Fruit fly (Drosophila melanogaster) whole organism, embryonic: Measurements from ENCODE around the gene RabX5.

Source experiments
- Aef1 ChIP-seq: fragments of 200-800 bp; sonication (Bioruptor generic); IDR thresholded peaks from 3 replicates; pipeline ENCODE4 v1.3.6; 2022; ENCODE audit warnings: missing biosample characterization, missing genetic modification characterization
- Asciz ChIP-seq: fragments of 200-800 bp; sonication (Bioruptor generic); optimal IDR thresholded peaks from 2 replicates; lab custom pipeline; 2017; ENCODE audit warnings: missing biosample characterization, mild to moderate bottlenecking, missing genetic modification characterization, missing genetic modification reagents
- Blimp-1 ChIP-seq: fragments of 200-800 bp; sonication (Bioruptor generic); optimal IDR thresholded peaks from 3 replicates; lab custom pipeline; 2018; ENCODE audit warnings: missing biosample characterization, missing genetic modification characterization, mild to moderate bottlenecking, moderate library complexity, missing genetic modification reagents
- CG10267 ChIP-seq: fragments of 200-800 bp; sonication (Bioruptor generic); optimal IDR thresholded peaks from 2 replicates; lab custom pipeline; 2018; ENCODE audit warnings: missing biosample characterization, mild to moderate bottlenecking, missing genetic modification characterization, moderate library complexity
- CG10431 ChIP-seq: fragments of 200-800 bp; sonication (Bioruptor generic); optimal IDR thresholded peaks from 3 replicates; lab custom pipeline; 2018; ENCODE audit warnings: missing biosample characterization, mild to moderate bottlenecking, missing genetic modification characterization
- CG10565 ChIP-seq: fragments of 200-800 bp; sonication (Bioruptor generic); optimal IDR thresholded peaks from 3 replicates; lab custom pipeline; 2016; ENCODE audit warnings: missing biosample characterization, mild to moderate bottlenecking, missing genetic modification characterization
- CG12104 ChIP-seq: fragments of 200-800 bp; sonication (Bioruptor generic); optimal IDR thresholded peaks from 3 replicates; lab custom pipeline; 2016; ENCODE audit warnings: missing biosample characterization, missing genetic modification characterization
- CG12155 ChIP-seq: fragments of 200-800 bp; sonication (Bioruptor generic); optimal IDR thresholded peaks from 3 replicates; lab custom pipeline; 2016; ENCODE audit warnings: missing biosample characterization, missing genetic modification characterization
- CG12236 ChIP-seq: fragments of 200-800 bp; sonication (Bioruptor generic); optimal IDR thresholded peaks from 2 replicates; lab custom pipeline; 2016; ENCODE audit warnings: missing biosample characterization, missing genetic modification characterization
- CG1233 ChIP-seq: fragments of 200-800 bp; sonication (Bioruptor generic); optimal IDR thresholded peaks from 4 replicates; lab custom pipeline; 2018; ENCODE audit warnings: missing biosample characterization, mild to moderate bottlenecking, missing genetic modification characterization
- CG13775 ChIP-seq: fragments of 200-800 bp; sonication (Bioruptor generic); optimal IDR thresholded peaks from 3 replicates; lab custom pipeline; 2017; ENCODE audit warnings: missing biosample characterization, mild to moderate bottlenecking, missing genetic modification characterization
- CG15479 ChIP-seq: fragments of 200-800 bp; sonication (Bioruptor generic); optimal IDR thresholded peaks from 3 replicates; lab custom pipeline; 2019; ENCODE audit warnings: missing biosample characterization, mild to moderate bottlenecking, missing genetic modification characterization, moderate library complexity
- CG17385 ChIP-seq: fragments of 200-800 bp; sonication (Bioruptor generic); optimal IDR thresholded peaks from 3 replicates; lab custom pipeline; 2018; ENCODE audit warnings: missing biosample characterization, mild to moderate bottlenecking, missing genetic modification characterization
- CG18619 ChIP-seq: fragments of 200-800 bp; sonication (Bioruptor generic); optimal IDR thresholded peaks from 3 replicates; lab custom pipeline; 2017; ENCODE audit warnings: missing biosample characterization, mild to moderate bottlenecking, missing genetic modification characterization
- CG2875 ChIP-seq: fragments of 200-800 bp; sonication (Bioruptor generic); optimal IDR thresholded peaks from 2 replicates; lab custom pipeline; 2017; ENCODE audit warnings: missing biosample characterization, mild to moderate bottlenecking, missing genetic modification characterization, missing genetic modification reagents
- CG3281 ChIP-seq: fragments of 200-800 bp; sonication (Bioruptor generic); optimal IDR thresholded peaks from 3 replicates; lab custom pipeline; 2017; ENCODE audit warnings: missing biosample characterization, mild to moderate bottlenecking, missing genetic modification characterization
- CG3847 ChIP-seq: fragments of 200-800 bp; sonication (Bioruptor generic); IDR thresholded peaks from 2 replicates; pipeline ENCODE4 v1.3.6; 2022; ENCODE audit warnings: missing biosample characterization, missing genetic modification characterization
- CG4854 ChIP-seq: fragments of 200-800 bp; sonication (Bioruptor generic); optimal IDR thresholded peaks from 2 replicates; lab custom pipeline; 2016; ENCODE audit warnings: missing biosample characterization, missing genetic modification characterization, inconsistent platforms
- CG6175 ChIP-seq: fragments of 200-800 bp; sonication (Bioruptor generic); IDR thresholded peaks from 3 replicates; pipeline ENCODE4 v1.3.6; 2022; ENCODE audit warnings: missing biosample characterization, missing genetic modification characterization
- CG8388 ChIP-seq: fragments of 200-800 bp; sonication (Bioruptor generic); optimal IDR thresholded peaks from 2 replicates; lab custom pipeline; 2019; ENCODE audit warnings: missing biosample characterization, mild to moderate bottlenecking, missing genetic modification characterization, moderate library complexity
- CG8765 ChIP-seq: fragments of 200-800 bp; sonication (Bioruptor generic); IDR thresholded peaks from 2 replicates; pipeline ENCODE4 v1.3.6; 2022; ENCODE audit warnings: missing biosample characterization, missing genetic modification characterization
- CG9609 ChIP-seq: fragments of 200-800 bp; sonication (Bioruptor generic); optimal IDR thresholded peaks from 3 replicates; lab custom pipeline; 2016; ENCODE audit warnings: missing biosample characterization, missing genetic modification characterization
- CG9932 ChIP-seq: fragments of 200-800 bp; sonication (Bioruptor generic); IDR thresholded peaks from 2 replicates; pipeline ENCODE4 v1.3.6; 2022; ENCODE audit warnings: missing biosample characterization, missing genetic modification characterization
- CkIIα-i1 ChIP-seq: fragments of 200-800 bp; sonication (Bioruptor generic); IDR thresholded peaks from 2 replicates; pipeline ENCODE4 v1.3.6; 2022; ENCODE audit warnings: missing biosample characterization, missing genetic modification characterization
- Fer3 ChIP-seq: fragments of 200-800 bp; sonication (Bioruptor generic); optimal IDR thresholded peaks from 2 replicates; lab custom pipeline; 2018; ENCODE audit warnings: missing biosample characterization, mild to moderate bottlenecking, missing genetic modification characterization, moderate library complexity
- Hmr ChIP-seq: fragments of 200-800 bp; sonication (Bioruptor generic); optimal IDR thresholded peaks from 3 replicates; lab custom pipeline; 2017; ENCODE audit warnings: mild to moderate bottlenecking, missing biosample characterization, missing genetic modification reagents, missing genetic modification characterization
- Hr78 ChIP-seq, 2 experiments: fragments of 200-800 bp in 1 of 2; fragments of >200 bp in 1 of 2; sonication (Bioruptor generic) in 1 of 2; optimal IDR thresholded peaks; 2 replicates each; lab custom pipeline; 2017 to 2019; ENCODE audit warnings: missing biosample characterization in 2 of 2, missing genetic modification characterization in 2 of 2, mild to moderate bottlenecking in 1 of 2, moderate library complexity in 1 of 2
- Lim3 ChIP-seq: fragments of 200-800 bp; sonication (Bioruptor generic); IDR thresholded peaks from 2 replicates; pipeline ENCODE4 v1.3.6; 2022; ENCODE audit warnings: missing biosample characterization, missing genetic modification characterization
- Med ChIP-seq: fragments of 200-800 bp; sonication (Bioruptor generic); peaks from one replicate; lab custom pipeline; 2016; ENCODE audit warnings: missing biosample characterization, missing genetic modification characterization, mild to moderate bottlenecking, inconsistent platforms, moderate library complexity
- Mrtf ChIP-seq: fragments of 200-800 bp; sonication (Bioruptor generic); IDR thresholded peaks from 3 replicates; pipeline ENCODE4 v1.3.6; 2022; ENCODE audit warnings: missing biosample characterization, missing genetic modification characterization
- Nf-YB ChIP-seq: fragments of 200-800 bp; sonication (Bioruptor generic); optimal IDR thresholded peaks from 3 replicates; lab custom pipeline; 2019; ENCODE audit warnings: missing biosample characterization, mild to moderate bottlenecking, missing genetic modification characterization, moderate library complexity
- Side ChIP-seq: fragments of 200-800 bp; sonication (Bioruptor generic); optimal IDR thresholded peaks from 2 replicates; lab custom pipeline; 2016; ENCODE audit warnings: missing biosample characterization, missing genetic modification characterization
- Spps ChIP-seq: fragments of 200-800 bp; sonication (Bioruptor generic); optimal IDR thresholded peaks from 2 replicates; lab custom pipeline; 2018; ENCODE audit warnings: missing biosample characterization, mild to moderate bottlenecking, missing genetic modification characterization
- ash1 ChIP-seq: fragments of 200-800 bp; sonication (Bioruptor generic); optimal IDR thresholded peaks from 2 replicates; lab custom pipeline; 2018; ENCODE audit warnings: missing biosample characterization, mild to moderate bottlenecking, missing genetic modification characterization
- cato ChIP-seq: fragments of 200-800 bp; sonication (Bioruptor generic); optimal IDR thresholded peaks from 2 replicates; lab custom pipeline; 2016; ENCODE audit warnings: missing biosample characterization, missing genetic modification characterization, borderline replicate concordance
- cwo ChIP-seq: fragments of 200-800 bp; sonication (Bioruptor generic); optimal IDR thresholded peaks from 3 replicates; lab custom pipeline; 2017; ENCODE audit warnings: missing biosample characterization, missing genetic modification characterization, mild to moderate bottlenecking, moderate library complexity, missing genetic modification reagents
- dysf ChIP-seq: fragments of 200-800 bp; sonication (Bioruptor generic); IDR thresholded peaks from 3 replicates; pipeline ENCODE4 v1.3.6; 2022; ENCODE audit warnings: missing biosample characterization, missing genetic modification characterization
- grau ChIP-seq: fragments of 200-800 bp; optimal IDR thresholded peaks from 3 replicates; lab custom pipeline; 2019; ENCODE audit warnings: missing biosample characterization, mild to moderate bottlenecking, missing genetic modification characterization, moderate library complexity
- ham ChIP-seq: fragments of 200-800 bp; sonication (Bioruptor generic); IDR thresholded peaks from 2 replicates; pipeline ENCODE4 v1.3.6; 2022; ENCODE audit warnings: missing biosample characterization, missing genetic modification characterization
- her ChIP-seq: fragments of 200-800 bp; sonication (Bioruptor generic); optimal IDR thresholded peaks from 2 replicates; lab custom pipeline; 2016; ENCODE audit warnings: missing biosample characterization, missing genetic modification characterization
- kay ChIP-seq: fragments of 200-800 bp; sonication (Bioruptor generic); optimal IDR thresholded peaks from 2 replicates; lab custom pipeline; 2016; ENCODE audit warnings: missing biosample characterization, missing genetic modification characterization
- nerfin-1 ChIP-seq: fragments of 200-800 bp; sonication (Bioruptor generic); optimal IDR thresholded peaks from 3 replicates; lab custom pipeline; 2019; ENCODE audit warnings: missing biosample characterization, mild to moderate bottlenecking, missing genetic modification characterization, moderate library complexity
- odd ChIP-seq: fragments of 200-800 bp; sonication (Bioruptor generic); optimal IDR thresholded peaks from 2 replicates; lab custom pipeline; 2017; ENCODE audit warnings: missing biosample characterization, mild to moderate bottlenecking, missing genetic modification characterization
- pros ChIP-seq: fragments of 200-800 bp; sonication (Bioruptor generic); optimal IDR thresholded peaks from 3 replicates; lab custom pipeline; 2019; ENCODE audit warnings: missing biosample characterization, mild to moderate bottlenecking, missing genetic modification characterization, moderate library complexity
- shn ChIP-seq: fragments of 200-800 bp; sonication (Bioruptor generic); optimal IDR thresholded peaks from 3 replicates; lab custom pipeline; 2016; ENCODE audit warnings: missing biosample characterization, missing genetic modification characterization
- sisA ChIP-seq: fragments of 200-800 bp; sonication (Bioruptor generic); IDR thresholded peaks from 2 replicates; pipeline ENCODE4 v1.3.6; 2022; ENCODE audit warnings: missing biosample characterization, missing genetic modification characterization
- tin ChIP-seq: fragments of 200-800 bp; sonication (Bioruptor generic); optimal IDR thresholded peaks from 3 replicates; lab custom pipeline; 2016; ENCODE audit warnings: missing biosample characterization, missing genetic modification characterization
- tna ChIP-seq: fragments of 200-800 bp; sonication (Bioruptor generic); IDR thresholded peaks from 2 replicates; pipeline ENCODE4 v1.3.6; 2022; ENCODE audit warnings: missing biosample characterization, missing genetic modification characterization; ENCODE audit not compliant: partially characterized antibody
- vvl ChIP-seq: fragments of 200-800 bp; sonication (Bioruptor generic); IDR thresholded peaks from 2 replicates; pipeline ENCODE4 v1.3.6; 2022; ENCODE audit warnings: missing biosample characterization, missing genetic modification characterization
- zf30C ChIP-seq: fragments of 200-800 bp; sonication (Bioruptor generic); optimal IDR thresholded peaks from 3 replicates; lab custom pipeline; 2018; ENCODE audit warnings: missing biosample characterization, mild to moderate bottlenecking, missing genetic modification characterization

Gene RabX5

dm6 chr3L:1629064-1629777 lies 40.7 kb downstream of the RabX5 start, which contains the start of gene GC (continued):
- TF ChIP-seq Nf-YB (no peak), grau (tag; lab: Kevin White, UChicago) (peak; percentile 26), CG2875 (GFP tag; lab: Kevin White, UChicago) (no peak), CG12155 (GFP tag; lab: Kevin White, UChicago) (no peak), CkIIα-i1 (GFP tag; lab: Robert Waterston, UW) (no peak), shn (GFP tag; lab: Kevin White, UChicago) (no peak), ham (no peak), CG12236 (GFP tag; lab: Kevin White, UChicago) (no peak), CG15479 (GFP tag; lab: Kevin White, UChicago) (no peak), Mrtf (GFP tag; lab: Robert Waterston, UW) (0 out of 3 replicates have a peak, but pooled peaks have one; percentile 21), CG12104 (GFP tag; lab: Kevin White, UChicago) (no peak), CG6175 (GFP tag; lab: Robert Waterston, UW) (no peak), zf30C (no peak), CG17385 (GFP tag; lab: Kevin White, UChicago) (no peak), Med (no peak), CG1233 (GFP tag; lab: Kevin White, UChicago) (no peak), Blimp-1 (GFP tag; lab: Kevin White, UChicago) (no peak), CG9932 (GFP tag; lab: Robert Waterston, UW) (peak; percentile 53), CG18619 (GFP tag; lab: Kevin White, UChicago) (no peak), CG13775 (GFP tag; lab: Kevin White, UChicago) (no peak), CG3281 (no peak), kay (no peak), Hr78 (GFP tag; optimal IDR thresholded peaks at IDR 0.05; lab: Kevin White, UChicago) (no peak), CG8765 (no peak), cwo (GFP tag; lab: Kevin White, UChicago) (no peak), Hmr (GFP tag; lab: Kevin White, UChicago) (peak; percentile 49), CG3847 (GFP tag; lab: Robert Waterston, UW) (0 out of 2 replicates have a peak, but pooled peaks have one; percentile 4), CG9609 (GFP tag; lab: Kevin White, UChicago) (no peak), cato (GFP tag; lab: Kevin White, UChicago) (no peak), Asciz (GFP tag; lab: Kevin White, UChicago) (no peak), CG10267 (tag; lab: Kevin White, UChicago) (no peak), sisA (GFP tag; lab: Robert Waterston, UW) (peak; percentile 30; the same call in 1 of the 2 replicates), nerfin-1 (no peak), CG4854 (GFP tag; lab: Kevin White, UChicago) (no peak), Fer3 (no peak), Aef1 (GFP tag; lab: Robert Waterston, UW) (no peak), odd (GFP tag; lab: Kevin White, UChicago) (no peak), Side (GFP tag; lab: Kevin White, UChicago) (no peak), CG10565 (GFP tag; lab: Kevin White, UChicago) (no peak), dysf (GFP tag; lab: Robert Waterston, UW) (no peak), pros (no peak), CG10431 (no peak), ash1 (no peak), Lim3 (GFP tag; lab: Robert Waterston, UW) (no peak), tna (no peak), vvl (GFP tag; lab: Robert Waterston, UW) (peak; percentile 46; the same call in 1 of the 2 replicates), her (GFP tag; lab: Kevin White, UChicago) (no peak), tin (no peak), CG8388 (GFP tag; lab: Kevin White, UChicago) (no peak), Spps (tag; lab: Kevin White, UChicago) (no peak)
